Worm (Caenorhabditis elegans): ENCODE measurements around the gene E02C12.8.
A peak's percentile ranks its signal among the peaks of the same experiment; 100 is the strongest.

The E02C12.8 gene

DNA sequence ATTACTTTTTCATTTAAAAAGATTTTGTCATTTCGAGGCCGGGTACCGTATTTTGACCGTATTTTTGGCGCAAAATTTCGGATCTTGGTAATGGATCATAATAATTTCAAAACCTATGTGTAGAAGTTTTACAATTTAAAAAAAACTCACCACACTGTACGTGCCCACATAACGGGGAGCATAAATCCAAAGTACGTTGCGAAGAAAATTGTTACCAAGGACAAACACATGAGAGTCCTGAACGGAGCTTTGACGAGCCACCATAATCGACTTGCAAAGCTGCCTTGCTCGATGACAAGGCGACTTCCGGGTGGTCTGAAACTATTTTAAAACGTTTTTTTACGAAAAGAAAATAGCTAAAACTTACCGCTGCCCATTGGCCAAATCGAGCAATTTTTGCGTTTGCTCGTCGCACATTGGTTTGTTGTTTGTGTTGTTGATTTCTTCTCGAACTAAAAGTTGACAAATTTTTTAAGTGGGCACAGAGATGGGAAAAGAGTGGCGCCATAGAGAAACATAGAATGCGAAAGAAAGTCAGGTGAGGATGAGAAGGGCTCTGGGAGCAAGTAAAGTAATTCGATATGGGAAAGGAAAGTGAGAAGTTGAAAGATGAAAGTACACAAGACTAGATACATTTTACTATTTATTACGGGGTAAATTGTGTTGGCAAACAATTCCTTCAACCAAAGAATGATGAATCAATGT is 40.6 kb downstream of the E02C12.8 start:
- TF ChIP-seq Y95B8A.8 (GFP tag; IDR thresholded peaks at IDR 0.05) (no peak), ztf-6 (GFP tag; IDR thresholded peaks at IDR 0.05) (no peak), athp-1 (tag; optimal IDR thresholded peaks at IDR 0.05) (no peak), hrde-1 (tag; optimal IDR thresholded peaks at IDR 0.05; ENCODE audit: borderline replicate concordance) (no peak), tbx-9 (tag; optimal IDR thresholded peaks at IDR 0.05; ENCODE audit: borderline replicate concordance) (no peak), ceh-58 (GFP tag; IDR thresholded peaks at IDR 0.05) (no peak), zfh-2 (GFP tag; conservative IDR thresholded peaks at IDR 0.05) (no peak), F49E8.2 (tag; optimal IDR thresholded peaks at IDR 0.05; ENCODE audit: insufficient read depth) (no peak), fkh-3 (tag; optimal IDR thresholded peaks at IDR 0.05) (no peak), madf-6 (GFP tag; IDR thresholded peaks at IDR 0.05) (no peak), hsf-1 (GFP tag; IDR thresholded peaks at IDR 0.05) (no peak), xnd-1 (tag; optimal IDR thresholded peaks at IDR 0.05) (no peak), T26A5.8 (tag; optimal IDR thresholded peaks at IDR 0.05) (no peak), sdz-38 (tag; optimal IDR thresholded peaks at IDR 0.05) (no peak), gei-17 (GFP tag; optimal IDR thresholded peaks at IDR 0.05) (no peak), C06A6.2 (GFP tag; conservative IDR thresholded peaks at IDR 0.05) (no peak), hlh-26 (GFP tag; conservative IDR thresholded peaks at IDR 0.05) (no peak)

DNA sequence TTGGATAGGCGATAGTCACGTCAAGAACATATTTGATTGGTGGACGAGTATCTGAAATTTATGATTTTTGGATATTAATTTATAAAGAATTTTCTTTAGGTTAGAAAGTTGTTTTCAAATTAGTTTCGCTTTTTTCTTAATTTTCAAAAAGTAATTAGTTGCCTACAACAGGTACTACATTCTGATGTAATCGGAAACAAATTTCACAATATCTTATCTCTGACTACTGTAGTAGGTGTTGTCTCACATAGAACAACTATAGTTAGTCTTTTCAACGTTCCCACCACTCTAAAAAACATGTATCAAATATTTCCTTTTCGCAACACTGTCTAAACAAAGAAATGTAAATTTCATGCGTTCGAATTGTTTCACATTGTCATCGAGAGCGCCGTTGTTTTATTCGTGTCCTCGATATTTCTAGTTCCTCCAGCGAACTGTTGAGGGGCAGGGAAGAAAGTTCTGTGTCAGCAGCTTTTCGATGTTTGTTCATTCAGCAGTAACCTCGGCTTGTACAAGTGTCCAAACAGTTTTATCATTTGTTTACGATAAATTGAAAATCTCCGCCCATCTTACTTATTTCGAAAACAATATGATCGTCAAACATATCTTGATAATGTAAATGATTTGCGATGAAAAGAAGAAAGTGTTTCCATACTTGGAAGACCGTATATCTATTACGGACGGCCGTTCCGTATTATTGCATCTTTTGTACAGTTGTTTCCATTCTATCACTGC is 44.0 kb downstream of the E02C12.8 start:
- TF ChIP-seq rpc-1 (optimal IDR thresholded peaks at IDR 0.05) (no peak), rpc-1 (tag; optimal IDR thresholded peaks at IDR 0.05) (no peak), hmg-1.2 (GFP tag; IDR thresholded peaks at IDR 0.05) (0 out of 2 replicates have a peak, but pooled peaks have one; percentile 4), cebp-1 (GFP tag; IDR thresholded peaks at IDR 0.05) (no peak), cebp-1 (tag; optimal IDR thresholded peaks at IDR 0.05) (peak; percentile 42)

DNA sequence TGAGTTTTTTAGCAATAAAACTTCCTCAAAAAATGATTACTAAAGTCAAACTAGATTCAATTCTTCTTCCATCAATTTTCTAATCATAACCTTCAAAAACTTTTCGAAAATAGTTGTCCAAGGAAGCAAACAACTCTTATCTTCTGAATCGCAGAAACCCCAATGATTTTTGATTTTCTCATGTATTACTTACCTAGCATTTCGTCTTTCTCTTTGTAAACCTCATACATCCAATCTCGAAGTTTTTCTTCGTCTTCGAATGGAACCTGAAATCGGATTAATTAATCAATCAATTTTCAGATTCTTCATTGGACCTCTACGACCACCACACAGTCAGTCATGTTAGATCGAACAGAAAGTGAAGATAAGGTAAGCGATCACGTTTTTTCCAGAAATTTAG is 44.7 kb downstream of the E02C12.8 start, which contains the start of gene K07B1.4:
Gene K07B1.4, plus strand, starts transcription at position 301 of the 400 bp plus-strand sequence.
- TF ChIP-seq lsl-1 (GFP tag; optimal IDR thresholded peaks at IDR 0.05), result no peak
- no peak for TF ChIP-seq mel-28 (tag; optimal IDR thresholded peaks at IDR 0.05; ENCODE audit: borderline replicate concordance)

DNA sequence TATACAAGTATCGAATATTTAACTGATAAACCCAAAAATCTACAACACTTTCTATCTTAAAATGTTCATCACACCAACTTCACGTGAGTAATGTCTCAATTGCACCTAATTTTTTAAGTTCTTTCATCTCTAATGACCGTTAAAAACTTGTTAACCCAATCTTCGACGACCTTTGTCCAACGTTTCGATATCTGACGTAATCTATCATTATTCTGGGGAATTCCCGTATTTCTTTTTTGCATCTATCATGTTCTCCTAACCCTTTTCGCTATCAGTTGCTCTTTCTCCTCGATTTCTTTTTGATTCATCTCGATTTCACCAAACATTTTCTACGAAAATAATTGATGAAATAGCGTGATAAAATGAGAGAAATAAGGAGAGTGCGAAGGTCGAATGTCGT is 45.7 kb downstream of the E02C12.8 start:
- no peak for TF ChIP-seq tbp1 (GFP tag; optimal IDR thresholded peaks at IDR 0.05)
- TF ChIP-seq fkh-3 (tag; optimal IDR thresholded peaks at IDR 0.05), result no peak
- TF ChIP-seq lir-1 (GFP tag; conservative IDR thresholded peaks at IDR 0.05), result no peak
- TF ChIP-seq lsy-27 (tag; optimal IDR thresholded peaks at IDR 0.05; ENCODE audit: borderline replicate concordance, insufficient read depth), result no peak
- TF ChIP-seq nhr-80 (tag; optimal IDR thresholded peaks at IDR 0.05), result peak; percentile 74
- no peak for TF ChIP-seq Y56A3A.18 (GFP tag; IDR thresholded peaks at IDR 0.05)
- TF ChIP-seq lin-26 (GFP tag; IDR thresholded peaks at IDR 0.05), result 0 out of 2 replicates have a peak, but pooled peaks have one; percentile 7
- TF ChIP-seq chd-7 (tag; optimal IDR thresholded peaks at IDR 0.05), result no peak
- TF ChIP-seq nhr-27 (tag; optimal IDR thresholded peaks at IDR 0.05), result no peak
- peak; percentile 30 for TF ChIP-seq ztf-26 (tag; optimal IDR thresholded peaks at IDR 0.05)
- TF ChIP-seq atf-7 (tag; optimal IDR thresholded peaks at IDR 0.05), result peak; percentile 48
- no peak for TF ChIP-seq ceh-91 (GFP tag; IDR thresholded peaks at IDR 0.05)
- TF ChIP-seq nfya-2 (GFP tag; IDR thresholded peaks at IDR 0.05), result no peak
- no peak for TF ChIP-seq egl-44 (GFP tag; IDR thresholded peaks at IDR 0.05)

All from whole organism, young adult.